Fruit fly (Drosophila melanogaster) whole organism: ENCODE measurements around the gene Rfk.

Experiments used
- CG8478 ChIP-seq: fragments of >200 bp; optimal IDR thresholded peaks from 2 replicates; lab custom pipeline; 2018; ENCODE audit warnings: inconsistent platforms
- Dll ChIP-seq: fragments of >200 bp; optimal IDR thresholded peaks from 2 replicates; lab custom pipeline; 2017
- EcR ChIP-seq, 2 experiments: fragments of >200 bp; optimal IDR thresholded peaks; 2 replicates each; lab custom pipeline; 2017; ENCODE audit warnings: missing biosample characterization in 2 of 2, missing genetic modification characterization in 2 of 2, missing genetic modification reagents in 2 of 2
- pan ChIP-seq: fragments of >200 bp; optimal IDR thresholded peaks from 2 replicates; lab custom pipeline; 2017
- psq ChIP-seq: fragments of >200 bp; optimal IDR thresholded peaks from 2 replicates; lab custom pipeline; 2017
- usp ChIP-seq: fragments of >200 bp; optimal IDR thresholded peaks from 2 replicates; lab custom pipeline; 2017; ENCODE audit warnings: missing biosample characterization, missing genetic modification characterization, mixed read lengths

Gene Rfk

dm6 chr3R:7884433-7884832 is 28.7 kb downstream of the Rfk start:
- no peak for TF ChIP-seq usp
- TF ChIP-seq Dll (lab: Kevin White, UChicago): no peak
- TF ChIP-seq EcR (GFP tag; optimal IDR thresholded peaks at IDR 0.05; lab: Kevin White, UChicago): no peak
- no peak for TF ChIP-seq pan (lab: Kevin White, UChicago)
- no peak for TF ChIP-seq psq (lab: Kevin White, UChicago)
- TF ChIP-seq CG8478: no peak
